Worm (Caenorhabditis elegans): ENCODE results near the gene col-104.

- TF ChIP-seq lir-3 (tag; optimal IDR thresholded peaks at IDR 0.05; ENCODE audit: poor library complexity) (no peak), ceh-8 (GFP tag; optimal IDR thresholded peaks at IDR 0.05) (no peak), C16A3.4 (tag; optimal IDR thresholded peaks at IDR 0.05) (no peak), nhr-85 (tag) (no peak), ztf-4 (tag; optimal IDR thresholded peaks at IDR 0.05) (no peak)
Measured at ce11 chrIV:1353811-1354210, 1.3 kb downstream of the col-104 start.
